Fruit fly (Drosophila melanogaster): Measurements from ENCODE around the gene CG31909.

CG31909 gene

DNA sequence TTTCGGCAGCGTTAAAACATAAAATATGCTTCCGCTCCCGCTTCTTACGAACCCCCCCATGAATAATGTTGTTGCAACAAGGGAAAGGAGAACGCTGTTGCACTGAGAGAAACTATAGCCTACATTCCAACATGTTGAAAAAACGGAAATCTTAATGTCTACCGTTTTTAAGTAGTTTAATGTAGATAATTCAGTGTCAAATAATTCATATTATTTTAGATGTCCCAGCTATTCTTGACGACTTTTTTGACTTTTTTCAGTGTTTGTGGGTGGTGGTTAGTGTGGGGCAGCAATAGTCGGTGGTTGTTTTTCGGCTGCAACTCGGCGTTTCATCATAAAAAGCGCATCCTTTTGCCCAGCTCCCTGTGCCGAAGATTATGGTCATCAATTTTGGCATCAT, 4.7 kb downstream of the CG31909 start:
- no peak for TF ChIP-seq fd3F (GFP tag; optimal IDR thresholded peaks at IDR 0.05)
- TF ChIP-seq exex (tag; optimal IDR thresholded peaks at IDR 0.05) = no peak
- TF ChIP-seq Side (GFP tag; optimal IDR thresholded peaks at IDR 0.05) = peak; percentile 23
- TF ChIP-seq CG12236 (GFP tag; optimal IDR thresholded peaks at IDR 0.05) = no peak
- no peak for TF ChIP-seq bigmax (GFP tag; optimal IDR thresholded peaks at IDR 0.05)
- TF ChIP-seq CG8478 (optimal IDR thresholded peaks at IDR 0.05) = no peak
- no peak for TF ChIP-seq CG6272 (GFP tag; IDR thresholded peaks at IDR 0.05)
- no peak for TF ChIP-seq shn (GFP tag; optimal IDR thresholded peaks at IDR 0.05)
- no peak for TF ChIP-seq Neu2 (GFP tag; optimal IDR thresholded peaks at IDR 0.05; ENCODE audit: borderline replicate concordance)
- TF ChIP-seq CG8388 (GFP tag; optimal IDR thresholded peaks at IDR 0.05) = peak; percentile 73
- TF ChIP-seq aop (GFP tag; IDR thresholded peaks at IDR 0.05) = no peak
- TF ChIP-seq CG9817 (tag; optimal IDR thresholded peaks at IDR 0.05) = no peak
- TF ChIP-seq CG10979 (tag; optimal IDR thresholded peaks at IDR 0.05) = peak; percentile 78
- TF ChIP-seq pan (optimal IDR thresholded peaks at IDR 0.05) = no peak
- TF ChIP-seq pan (GFP tag; optimal IDR thresholded peaks at IDR 0.05 in 1 of 2, IDR thresholded peaks at IDR 0.05 in 1 of 2) = no peak
- TF ChIP-seq row (GFP tag; IDR thresholded peaks at IDR 0.05) = peak; percentile 57
- TF ChIP-seq Sry-β (GFP tag; optimal IDR thresholded peaks at IDR 0.05) = no peak
- no peak for TF ChIP-seq Aef1 (GFP tag; IDR thresholded peaks at IDR 0.05)
- peak; percentile 15 for TF ChIP-seq Antp (GFP tag; optimal IDR thresholded peaks at IDR 0.05)
- no peak for TF ChIP-seq CG31365 (tag; optimal IDR thresholded peaks at IDR 0.05)
- peak; percentile 61 for TF ChIP-seq Hr3 (GFP tag; optimal IDR thresholded peaks at IDR 0.05)
- no peak for TF ChIP-seq Oaz (GFP tag; IDR thresholded peaks at IDR 0.05)
- TF ChIP-seq CG7987 (GFP tag; optimal IDR thresholded peaks at IDR 0.05) = no peak
- TF ChIP-seq Vsx1 (GFP tag; optimal IDR thresholded peaks at IDR 0.05) = no peak
- TF ChIP-seq E2f2 (GFP tag; IDR thresholded peaks at IDR 0.05) = no peak
- no peak for TF ChIP-seq CG15011 (GFP tag; optimal IDR thresholded peaks at IDR 0.05)
- TF ChIP-seq gem (tag; optimal IDR thresholded peaks at IDR 0.05) = peak; percentile 79
- no peak for TF ChIP-seq CG14860 (GFP tag; IDR thresholded peaks at IDR 0.05; ENCODE audit: partially characterized antibody)
- no peak for TF ChIP-seq tup (GFP tag; optimal IDR thresholded peaks at IDR 0.05)
- TF ChIP-seq trh (GFP tag; optimal IDR thresholded peaks at IDR 0.05) = no peak
- TF ChIP-seq Atf6 (GFP tag; IDR thresholded peaks at IDR 0.05) = no peak
- peak; percentile 6 for TF ChIP-seq CG10147 (GFP tag; optimal IDR thresholded peaks at IDR 0.05)
- peak; percentile 55 for TF ChIP-seq Oli (tag; optimal IDR thresholded peaks at IDR 0.05)
- no peak for TF ChIP-seq CG10431 (GFP tag; optimal IDR thresholded peaks at IDR 0.05)
- no peak for TF ChIP-seq stc (GFP tag; IDR thresholded peaks at IDR 0.05)
- peak; percentile 73 for TF ChIP-seq CG17328 (GFP tag; IDR thresholded peaks at IDR 0.05)
- peak; percentile 33 for TF ChIP-seq lilli (GFP tag; optimal IDR thresholded peaks at IDR 0.05)
- TF ChIP-seq zfh2 (GFP tag; optimal IDR thresholded peaks at IDR 0.05) = no peak
- no peak for TF ChIP-seq YL-1 (GFP tag; optimal IDR thresholded peaks at IDR 0.05)
- TF ChIP-seq pzg (GFP tag; optimal IDR thresholded peaks at IDR 0.05) = no peak
- TF ChIP-seq pb (GFP tag; optimal IDR thresholded peaks at IDR 0.05) = no peak
- TF ChIP-seq CG8359 (GFP tag; optimal IDR thresholded peaks at IDR 0.05; ENCODE audit: borderline replicate concordance) = peak; percentile 8
- TF ChIP-seq ash1 (GFP tag; optimal IDR thresholded peaks at IDR 0.05) = no peak
- TF ChIP-seq CG12219 (GFP tag; optimal IDR thresholded peaks at IDR 0.05) = peak; percentile 41
- TF ChIP-seq Chrac-16 (GFP tag; optimal IDR thresholded peaks at IDR 0.05) = peak; percentile 13
- TF ChIP-seq CG8290 (GFP tag; optimal IDR thresholded peaks at IDR 0.05) = peak; percentile 1
- peak in 1 of 2 experiments; percentile 11 for TF ChIP-seq CG8290 (tag; optimal IDR thresholded peaks at IDR 0.05)
- no peak for TF ChIP-seq repo (GFP tag; optimal IDR thresholded peaks at IDR 0.05)
- TF ChIP-seq nerfin-2 (GFP tag; IDR thresholded peaks at IDR 0.05; ENCODE audit: partially characterized antibody) = no peak
- peak; percentile 33 for TF ChIP-seq CG1792 (GFP tag; optimal IDR thresholded peaks at IDR 0.05)
- TF ChIP-seq CG18262 (tag; optimal IDR thresholded peaks at IDR 0.05) = peak; percentile 79
- TF ChIP-seq CG10267 (tag; optimal IDR thresholded peaks at IDR 0.05) = peak; percentile 54
